Fruit fly (Drosophila melanogaster): ENCODE measurements around the gene CG10657.

CG10657 gene

DNA sequence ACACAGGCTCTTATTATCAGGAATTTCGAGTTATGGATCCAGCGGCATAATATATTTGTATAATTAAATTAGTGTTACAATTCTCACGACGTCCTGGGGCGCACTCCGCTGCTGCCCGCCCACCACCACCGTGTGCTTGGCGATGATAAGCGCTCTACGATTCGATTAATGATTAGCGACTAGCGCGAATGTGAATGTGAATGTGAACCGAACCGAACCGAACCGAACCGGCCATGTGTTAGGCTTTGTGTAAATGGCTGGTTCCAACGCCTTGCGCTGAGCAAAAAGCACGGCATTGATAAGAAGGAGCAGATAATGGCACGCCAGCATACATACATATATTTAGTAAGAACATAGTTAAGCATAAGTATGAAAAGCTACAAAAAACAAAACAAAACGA is 22.3 kb upstream of the CG10657 start:
- TF ChIP-seq gl (tag; optimal IDR thresholded peaks at IDR 0.05), result no peak

DNA sequence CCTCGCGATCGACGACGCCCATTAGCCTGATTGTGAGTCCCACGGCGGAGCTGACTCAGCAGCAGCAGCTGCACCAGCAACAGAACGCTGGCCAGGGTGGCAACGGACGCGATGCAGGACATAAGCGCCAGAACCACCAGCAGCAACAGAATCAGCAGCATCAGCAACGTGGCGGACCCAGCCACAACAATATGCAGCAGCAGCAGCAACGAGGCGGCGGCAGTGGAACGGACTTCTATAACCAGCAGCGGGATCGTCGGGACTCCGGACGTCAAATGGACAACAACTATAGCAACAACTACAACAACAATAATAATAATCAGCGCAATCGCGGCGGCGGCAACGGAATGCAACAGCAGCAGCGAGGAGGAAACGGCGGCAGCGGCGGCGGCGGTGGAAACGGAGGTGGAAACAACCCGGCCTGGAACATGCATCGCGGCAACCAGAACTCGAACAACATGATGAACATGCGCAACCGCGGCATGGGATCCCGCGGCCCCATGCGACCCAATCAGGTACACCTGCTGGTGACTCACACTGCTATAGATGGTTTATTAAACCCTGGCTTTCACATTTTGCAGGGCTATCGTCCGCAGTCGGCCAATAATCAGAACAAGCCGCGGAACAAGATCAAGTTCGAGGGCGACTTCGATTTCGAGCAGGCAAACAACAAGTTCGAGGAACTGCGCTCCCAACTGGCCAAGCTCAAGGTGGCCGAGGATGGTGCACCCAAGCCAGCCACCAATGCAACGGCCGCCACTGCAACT is 20.6 kb upstream of the CG10657 start:
- TF ChIP-seq CG34367 (tag; optimal IDR thresholded peaks at IDR 0.05), result no peak
- TF ChIP-seq EcR (GFP tag; optimal IDR thresholded peaks at IDR 0.05), result peak; percentile 91

DNA sequence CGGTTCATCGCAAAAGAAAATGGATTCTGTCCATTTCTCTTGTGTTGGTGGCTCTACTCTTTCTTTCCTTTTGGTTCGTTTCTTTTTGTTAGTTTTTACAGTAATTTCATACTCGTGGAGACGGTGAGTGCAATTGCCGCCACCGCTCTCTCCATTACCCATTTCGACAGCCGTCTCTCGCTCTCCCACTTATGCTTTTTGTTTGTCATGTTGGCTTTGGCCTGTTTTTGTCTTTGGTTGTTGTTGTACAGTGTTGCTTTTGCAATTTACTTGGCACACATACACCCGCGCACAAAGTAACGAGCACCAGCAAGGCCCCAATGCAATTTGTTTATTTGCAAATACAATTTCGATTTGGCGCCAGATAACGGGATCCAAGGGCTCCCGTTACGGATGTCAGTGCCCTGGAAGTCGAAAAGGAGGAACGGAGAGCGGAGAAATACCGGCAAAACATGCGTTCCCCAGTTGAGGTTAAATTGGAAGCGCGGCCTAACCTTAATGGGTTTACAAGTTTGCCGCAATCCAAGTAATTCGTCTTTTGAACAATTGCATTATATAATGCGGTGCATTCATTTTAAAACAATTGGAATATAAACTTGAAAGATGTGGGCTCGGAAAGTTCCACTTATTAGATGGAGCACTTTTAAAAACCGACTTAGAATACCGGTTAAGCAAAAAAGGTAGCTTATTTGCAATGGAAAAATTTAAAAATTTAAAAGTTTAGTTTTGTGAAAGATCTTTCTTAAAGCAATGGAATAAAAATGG is 18.9 kb upstream of the CG10657 start:
- peak; percentile 84 for TF ChIP-seq Ets98B (GFP tag; IDR thresholded peaks at IDR 0.05)
- peak; percentile 68 for TF ChIP-seq CG34367 (tag; optimal IDR thresholded peaks at IDR 0.05)
- TF ChIP-seq CG14655 (GFP tag; optimal IDR thresholded peaks at IDR 0.05), result peak; percentile 85
- peak; percentile 95 for TF ChIP-seq gl (tag; optimal IDR thresholded peaks at IDR 0.05)
- TF ChIP-seq CG32121 (GFP tag; IDR thresholded peaks at IDR 0.05), result peak; percentile 70
- TF ChIP-seq rn (GFP tag; IDR thresholded peaks at IDR 0.05), result 0 out of 2 replicates have a peak, but pooled peaks have one; percentile 26
- peak; percentile 49 for TF ChIP-seq CG17806 (tag; optimal IDR thresholded peaks at IDR 0.05)
- TF ChIP-seq CG8159 (tag; optimal IDR thresholded peaks at IDR 0.05), result peak; percentile 56
- peak; percentile 7 for TF ChIP-seq Snoo (tag; optimal IDR thresholded peaks at IDR 0.05)
- peak; percentile 89 for TF ChIP-seq CG4496 (GFP tag; IDR thresholded peaks at IDR 0.05)
- peak; percentile 35 for TF ChIP-seq CG9948 (tag; optimal IDR thresholded peaks at IDR 0.05)
- peak; percentile 64 for TF ChIP-seq CG15710 (tag; optimal IDR thresholded peaks at IDR 0.05)
- TF ChIP-seq Pif1A (GFP tag; optimal IDR thresholded peaks at IDR 0.05), result peak; percentile 80
- TF ChIP-seq CG8301 (tag; optimal IDR thresholded peaks at IDR 0.05), result peak; percentile 82
- TF ChIP-seq EcR (GFP tag; optimal IDR thresholded peaks at IDR 0.05), result peak; percentile 93
- peak; percentile 80 for TF ChIP-seq CG13204 (GFP tag; optimal IDR thresholded peaks at IDR 0.05)
- TF ChIP-seq CG12605 (GFP tag; IDR thresholded peaks at IDR 0.05), result peak; percentile 95
- peak; percentile 52 for TF ChIP-seq D1 (tag; optimal IDR thresholded peaks at IDR 0.05)
- TF ChIP-seq Pif1B (GFP tag; optimal IDR thresholded peaks at IDR 0.05), result peak; percentile 61
- no peak for TF ChIP-seq CG10348 (GFP tag; IDR thresholded peaks at IDR 0.05)
- TF ChIP-seq fd96Ca (GFP tag; IDR thresholded peaks at IDR 0.05), result peak; percentile 68; the same call in 2 of the 3 replicates

DNA sequence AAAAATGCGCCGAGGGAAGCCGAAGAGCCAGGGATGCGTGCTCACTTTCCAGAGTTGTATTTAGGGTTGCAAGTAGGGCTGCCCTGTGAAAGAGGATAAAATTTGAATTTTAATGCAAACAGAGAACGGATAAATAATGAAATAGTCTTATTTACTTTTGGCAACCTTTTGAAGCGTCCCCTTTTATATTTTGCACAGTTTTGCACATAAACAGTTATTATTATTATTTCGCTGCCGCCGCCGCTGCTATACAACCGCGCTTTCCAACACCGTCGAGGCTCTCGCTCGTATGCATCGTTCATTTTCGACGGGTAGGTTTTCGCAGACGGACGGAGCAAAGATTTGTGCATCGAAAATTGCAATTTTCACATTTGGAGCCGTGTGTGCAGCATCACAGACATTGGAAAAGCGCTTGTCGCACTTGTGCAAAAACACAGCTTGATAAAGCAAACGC is 17.8 kb upstream of the CG10657 start, which contains the start of the genes sti and tral:
Gene sti (minus strand): TSS at position 54 of the 454 bp plus-strand sequence.
Gene tral (plus strand): TSS at position 298 of the 454 bp plus-strand sequence.
- TF ChIP-seq rn (GFP tag; IDR thresholded peaks at IDR 0.05) (peak; percentile 43; the same call in 1 of the 2 replicates), Snoo (tag; optimal IDR thresholded peaks at IDR 0.05) (peak; percentile 74), CG9948 (tag; optimal IDR thresholded peaks at IDR 0.05) (peak; percentile 39), CG34367 (tag; optimal IDR thresholded peaks at IDR 0.05) (peak; percentile 36), CG17806 (tag; optimal IDR thresholded peaks at IDR 0.05) (peak; percentile 54), CG8159 (tag; optimal IDR thresholded peaks at IDR 0.05) (peak; percentile 70), D1 (tag; optimal IDR thresholded peaks at IDR 0.05) (no peak), fd96Ca (GFP tag; IDR thresholded peaks at IDR 0.05) (peak; percentile 72), gl (tag; optimal IDR thresholded peaks at IDR 0.05) (no peak), CG15710 (tag; optimal IDR thresholded peaks at IDR 0.05) (peak; percentile 68), CG4496 (GFP tag; IDR thresholded peaks at IDR 0.05) (peak; percentile 76), Ets98B (GFP tag; IDR thresholded peaks at IDR 0.05) (peak; percentile 71), CG14655 (GFP tag; optimal IDR thresholded peaks at IDR 0.05) (no peak), CG32121 (GFP tag; IDR thresholded peaks at IDR 0.05) (peak; percentile 41; the same call in 1 of the 2 replicates)

DNA sequence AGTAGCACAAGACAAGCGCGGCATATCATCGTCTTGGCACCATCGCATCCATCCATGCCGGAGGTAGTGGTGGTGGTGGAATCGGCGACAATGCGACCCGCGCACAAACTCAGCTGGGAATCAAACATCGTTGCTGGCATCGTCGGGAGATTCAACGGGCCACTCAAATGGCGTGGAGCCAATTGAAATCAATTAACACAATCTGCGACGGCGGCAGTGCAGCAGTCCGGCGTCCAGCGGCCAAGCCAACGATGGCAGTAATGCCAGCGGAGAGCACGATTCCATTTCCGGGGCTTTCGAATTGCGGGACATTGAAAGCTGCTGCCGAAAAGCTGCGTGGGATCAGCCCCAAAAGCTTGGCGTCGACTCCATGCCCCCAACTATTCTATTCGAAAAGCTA is 10.6 kb upstream of the CG10657 start, which contains the start of gene CG10654:
Gene CG10654 (minus strand): TSS at position 270 of the 400 bp plus-strand sequence.
- TF ChIP-seq CG34367 (tag; optimal IDR thresholded peaks at IDR 0.05) (no peak), CG17806 (tag; optimal IDR thresholded peaks at IDR 0.05) (no peak), Snoo (tag; optimal IDR thresholded peaks at IDR 0.05) (no peak), CG8301 (tag; optimal IDR thresholded peaks at IDR 0.05) (no peak), fd96Ca (GFP tag; IDR thresholded peaks at IDR 0.05) (no peak), rn (GFP tag; IDR thresholded peaks at IDR 0.05) (no peak), Ets98B (GFP tag; IDR thresholded peaks at IDR 0.05) (no peak), Pif1A (GFP tag; optimal IDR thresholded peaks at IDR 0.05) (no peak), gl (tag; optimal IDR thresholded peaks at IDR 0.05) (no peak), Pif1B (GFP tag; optimal IDR thresholded peaks at IDR 0.05) (no peak), CG13204 (GFP tag; optimal IDR thresholded peaks at IDR 0.05) (no peak)

DNA sequence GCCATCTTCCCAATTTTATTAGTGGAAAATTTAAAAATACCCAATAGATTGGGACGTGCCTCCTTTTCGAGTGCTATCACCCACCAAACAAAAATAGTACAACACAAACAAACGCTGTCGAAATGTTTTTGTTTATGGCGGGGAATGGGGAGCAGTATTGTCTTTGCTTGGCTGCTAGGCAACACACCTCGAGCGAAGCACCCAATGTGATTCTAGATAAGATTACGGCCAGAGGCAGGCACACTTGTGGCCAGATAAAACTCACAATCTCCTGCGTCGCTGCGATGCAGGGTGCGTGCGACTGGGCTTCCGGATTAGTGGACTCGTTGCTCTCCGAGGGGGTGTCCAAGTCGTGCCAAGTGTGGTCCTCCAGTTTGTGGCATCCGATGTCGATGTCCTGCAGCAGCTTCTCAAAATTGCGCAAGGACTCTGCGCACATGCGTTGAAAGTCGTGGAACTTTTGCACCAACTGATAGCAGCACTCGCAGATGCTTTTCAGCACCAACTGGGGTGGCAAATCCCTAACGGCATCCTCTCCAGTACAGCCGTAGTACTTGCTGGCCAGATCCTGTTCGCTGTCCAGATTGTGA is 10.0 kb upstream of the CG10657 start:
- 0 out of 3 replicates have a peak, but pooled peaks have one; percentile 14 for TF ChIP-seq fd96Ca (GFP tag; IDR thresholded peaks at IDR 0.05)
- TF ChIP-seq Ets98B (GFP tag; IDR thresholded peaks at IDR 0.05), result no peak
- no peak for TF ChIP-seq rn (GFP tag; IDR thresholded peaks at IDR 0.05)
- no peak for TF ChIP-seq CG10348 (GFP tag; IDR thresholded peaks at IDR 0.05)
- TF ChIP-seq D1 (tag; optimal IDR thresholded peaks at IDR 0.05), result no peak
- no peak for TF ChIP-seq CG17806 (tag; optimal IDR thresholded peaks at IDR 0.05)
- TF ChIP-seq CG4496 (GFP tag; IDR thresholded peaks at IDR 0.05), result no peak

All from whole organism, pupa.